Fruit fly (Drosophila melanogaster): ENCODE measurements around the gene Tango10.

The Tango10 gene

DNA sequence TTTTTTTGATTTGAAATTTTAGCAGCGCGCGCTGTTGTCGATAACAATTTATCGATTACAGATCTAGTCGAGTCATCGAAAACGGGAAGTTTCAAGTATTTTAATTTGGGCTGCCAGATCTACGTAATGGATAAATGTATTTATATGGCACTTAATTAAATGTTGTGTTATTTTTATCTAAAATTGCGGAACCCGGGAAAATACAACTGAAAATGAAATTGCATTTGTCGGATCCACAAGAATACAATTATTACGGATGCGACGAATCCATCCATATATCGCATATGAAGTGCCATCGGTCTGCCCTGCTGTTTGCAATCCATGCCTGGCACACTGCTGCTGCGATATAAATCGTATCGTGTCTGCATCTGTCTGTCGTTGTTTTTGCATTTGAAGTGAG lies at the start of gene Tango10 (continued):
- no peak for TF ChIP-seq CG1233 (GFP tag; optimal IDR thresholded peaks at IDR 0.05)
- TF ChIP-seq CG1529 (GFP tag; optimal IDR thresholded peaks at IDR 0.05) = no peak
- peak; percentile 84 for TF ChIP-seq unc-4 (GFP tag; IDR thresholded peaks at IDR 0.05; ENCODE audit: partially characterized antibody)
- TF ChIP-seq CG14965 (GFP tag; optimal IDR thresholded peaks at IDR 0.05; ENCODE audit: borderline replicate concordance) = no peak
- TF ChIP-seq sd (tag; optimal IDR thresholded peaks at IDR 0.05) = no peak
- TF ChIP-seq HHEX (GFP tag; optimal IDR thresholded peaks at IDR 0.05) = no peak
- no peak for TF ChIP-seq Nf-YA (GFP tag; IDR thresholded peaks at IDR 0.05)
- no peak for TF ChIP-seq CG8388 (GFP tag; optimal IDR thresholded peaks at IDR 0.05)
- TF ChIP-seq Atf3 (GFP tag; optimal IDR thresholded peaks at IDR 0.05) = no peak
- no peak for TF ChIP-seq CG6683 (GFP tag; optimal IDR thresholded peaks at IDR 0.05)
- peak; percentile 75 for TF ChIP-seq CG12659 (GFP tag; optimal IDR thresholded peaks at IDR 0.05)
- TF ChIP-seq bcd (GFP tag; optimal IDR thresholded peaks at IDR 0.05) = peak; percentile 20
- TF ChIP-seq sob (GFP tag; IDR thresholded peaks at IDR 0.05) = peak; percentile 61
- no peak for TF ChIP-seq hth (optimal IDR thresholded peaks at IDR 0.05)
- TF ChIP-seq CG2199 (GFP tag; IDR thresholded peaks at IDR 0.05) = no peak
- no peak for TF ChIP-seq bab2 (GFP tag; optimal IDR thresholded peaks at IDR 0.05)
- TF ChIP-seq CG13287 (GFP tag; IDR thresholded peaks at IDR 0.05; ENCODE audit: partially characterized antibody) = peak; percentile 88
- no peak for TF ChIP-seq TFAM (GFP tag; optimal IDR thresholded peaks at IDR 0.05)
- peak; percentile 52 for TF ChIP-seq Camta (GFP tag; optimal IDR thresholded peaks at IDR 0.05)
- TF ChIP-seq Max (GFP tag; optimal IDR thresholded peaks at IDR 0.05) = peak; percentile 37
- TF ChIP-seq CG4424 (GFP tag; optimal IDR thresholded peaks at IDR 0.05) = peak; percentile 31
- TF ChIP-seq Eip74EF (GFP tag; optimal IDR thresholded peaks at IDR 0.05) = no peak
- TF ChIP-seq ttk (GFP tag; IDR thresholded peaks at IDR 0.05) = no peak
- peak; percentile 61 for TF ChIP-seq zfh2 (GFP tag; optimal IDR thresholded peaks at IDR 0.05)
- TF ChIP-seq CG15696 (tag; optimal IDR thresholded peaks at IDR 0.05) = peak; percentile 70
- no peak for TF ChIP-seq toy (GFP tag; IDR thresholded peaks at IDR 0.05)
- no peak for TF ChIP-seq schlank (tag; optimal IDR thresholded peaks at IDR 0.05)
- peak; percentile 54 for TF ChIP-seq Hsf (GFP tag; optimal IDR thresholded peaks at IDR 0.05)
- 0 out of 2 replicates have a peak, but pooled peaks have one; percentile 21 for TF ChIP-seq gsb (GFP tag; IDR thresholded peaks at IDR 0.05)
- no peak for TF ChIP-seq pb (GFP tag; optimal IDR thresholded peaks at IDR 0.05)
- TF ChIP-seq Dll (GFP tag; IDR thresholded peaks at IDR 0.05; ENCODE audit: partially characterized antibody) = peak; percentile 86
- no peak for TF ChIP-seq CG13296 (GFP tag; optimal IDR thresholded peaks at IDR 0.05)
- TF ChIP-seq p53 (GFP tag; optimal IDR thresholded peaks at IDR 0.05) = peak; percentile 30
- TF ChIP-seq ro (GFP tag; IDR thresholded peaks at IDR 0.05) = no peak
- no peak for TF ChIP-seq abd-A (tag; optimal IDR thresholded peaks at IDR 0.05)
- no peak for TF ChIP-seq CG8290 (GFP tag; optimal IDR thresholded peaks at IDR 0.05)
- TF ChIP-seq CG8290 (tag; optimal IDR thresholded peaks at IDR 0.05) = peak in 1 of 2 experiments; percentile 60
- no peak for TF ChIP-seq Deaf1 (tag; optimal IDR thresholded peaks at IDR 0.05)
- TF ChIP-seq CG10267 (tag; optimal IDR thresholded peaks at IDR 0.05) = peak; percentile 51
- TF ChIP-seq nmo (GFP tag; optimal IDR thresholded peaks at IDR 0.05) = peak; percentile 60
- TF ChIP-seq CG4328 (GFP tag; optimal IDR thresholded peaks at IDR 0.05) = no peak
- no peak for TF ChIP-seq stc (GFP tag; IDR thresholded peaks at IDR 0.05)
- no peak for TF ChIP-seq CG31388 (GFP tag; optimal IDR thresholded peaks at IDR 0.05)
- no peak for TF ChIP-seq Drgx (GFP tag; IDR thresholded peaks at IDR 0.05)
- TF ChIP-seq lola (GFP tag; optimal IDR thresholded peaks at IDR 0.05) = peak in 1 of 3 experiments; percentile 64
- TF ChIP-seq CG12236 (GFP tag; optimal IDR thresholded peaks at IDR 0.05) = no peak
- peak; percentile 18 for TF ChIP-seq CG12219 (GFP tag; optimal IDR thresholded peaks at IDR 0.05)
- TF ChIP-seq CG31441 (GFP tag; IDR thresholded peaks at IDR 0.05) = no peak; the same call in 1 of the 2 replicates
- no peak for TF ChIP-seq Gsc (GFP tag; IDR thresholded peaks at IDR 0.05)
- no peak for TF ChIP-seq CG11093 (GFP tag; IDR thresholded peaks at IDR 0.05)
- no peak for TF ChIP-seq Trl (optimal IDR thresholded peaks at IDR 0.05)
- peak; percentile 45 for TF ChIP-seq Trl (GFP tag; optimal IDR thresholded peaks at IDR 0.05)
